Fruit fly (Drosophila melanogaster): ENCODE measurements around the gene CG43673.

CG43673 gene

DNA sequence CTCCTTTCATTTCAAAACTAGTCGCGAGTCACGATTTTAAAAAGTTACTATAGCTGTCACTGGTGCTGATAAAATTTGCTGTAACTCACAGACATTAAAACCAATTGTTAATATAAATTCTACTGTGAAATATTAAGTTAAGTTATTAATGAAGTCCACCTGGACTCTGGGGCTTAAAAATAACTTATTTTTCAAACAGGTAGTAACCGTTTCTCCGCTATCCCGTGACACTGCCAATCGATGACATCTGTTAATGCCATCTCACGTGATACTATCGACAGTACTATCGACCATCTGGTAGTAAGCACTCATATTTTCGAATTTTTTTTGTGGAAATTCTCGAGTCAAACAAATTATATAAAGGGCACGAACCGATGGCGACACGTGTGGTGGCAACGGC, 45.0 kb upstream of the CG43673 start, which contains the start of the genes CG12379 and MagR (continued):
- TF ChIP-seq Oaz (GFP tag; IDR thresholded peaks at IDR 0.05) (peak; percentile 48; the same call in 1 of the 2 replicates), sna (GFP tag; IDR thresholded peaks at IDR 0.05; ENCODE audit: partially characterized antibody) (peak; percentile 66; the same call in 1 of the 2 replicates), Mes4 (GFP tag; optimal IDR thresholded peaks at IDR 0.05) (peak; percentile 25), Rx (GFP tag; IDR thresholded peaks at IDR 0.05) (no peak), B-H1 (GFP tag; IDR thresholded peaks at IDR 0.05) (no peak), NFAT (GFP tag; IDR thresholded peaks at IDR 0.05) (peak; percentile 39; the same call in 1 of the 2 replicates), CG5245 (GFP tag; optimal IDR thresholded peaks at IDR 0.05) (no peak), CG12659 (GFP tag; optimal IDR thresholded peaks at IDR 0.05) (peak; percentile 71), phol (tag; optimal IDR thresholded peaks at IDR 0.05) (peak; percentile 74), CG30403 (GFP tag; optimal IDR thresholded peaks at IDR 0.05) (peak; percentile 74), lola (GFP tag; optimal IDR thresholded peaks at IDR 0.05) (peak in 1 of 3 experiments; percentile 53), D19A (tag; optimal IDR thresholded peaks at IDR 0.05) (peak; percentile 17), hbn (GFP tag; IDR thresholded peaks at IDR 0.05; ENCODE audit: partially characterized antibody) (peak; percentile 66), pho (GFP tag; optimal IDR thresholded peaks at IDR 0.05) (peak; percentile 67), Dll (GFP tag; IDR thresholded peaks at IDR 0.05; ENCODE audit: partially characterized antibody) (peak; percentile 80), amos (GFP tag; IDR thresholded peaks at IDR 0.05; ENCODE audit: partially characterized antibody) (peak; percentile 78), CG2120 (GFP tag; optimal IDR thresholded peaks at IDR 0.05) (peak; percentile 79), CG12391 (tag; optimal IDR thresholded peaks at IDR 0.05) (peak; percentile 65), CG15696 (tag; optimal IDR thresholded peaks at IDR 0.05) (peak; percentile 59), Dip3 (GFP tag; optimal IDR thresholded peaks at IDR 0.05) (peak; percentile 34), mirr (GFP tag; optimal IDR thresholded peaks at IDR 0.05) (peak; percentile 24), CG43689 (GFP tag; IDR thresholded peaks at IDR 0.05) (no peak), Xrp1 (GFP tag; IDR thresholded peaks at IDR 0.05) (peak; percentile 35; the same call in 1 of the 2 replicates), Pdp1 (GFP tag; optimal IDR thresholded peaks at IDR 0.05) (peak; percentile 62 to 72), sens (GFP tag) (peak; percentile 93), CG1602 (GFP tag; optimal IDR thresholded peaks at IDR 0.05) (peak; percentile 45), Kr (GFP tag; optimal IDR thresholded peaks at IDR 0.05) (no peak), sob (GFP tag; IDR thresholded peaks at IDR 0.05) (peak; percentile 58), pzg (GFP tag; optimal IDR thresholded peaks at IDR 0.05) (peak; percentile 58), bbx (GFP tag; IDR thresholded peaks at IDR 0.05; ENCODE audit: partially characterized antibody) (peak; percentile 60), CG7987 (GFP tag; optimal IDR thresholded peaks at IDR 0.05) (peak; percentile 19), Hr3 (GFP tag; optimal IDR thresholded peaks at IDR 0.05) (peak; percentile 54), bab2 (GFP tag; optimal IDR thresholded peaks at IDR 0.05) (peak; percentile 59), ara (GFP tag; IDR thresholded peaks at IDR 0.05) (0 out of 2 replicates have a peak, but pooled peaks have one; percentile 38), nom (GFP tag; optimal IDR thresholded peaks at IDR 0.05) (peak; percentile 28), CG12744 (GFP tag; optimal IDR thresholded peaks at IDR 0.05) (peak; percentile 9), tll (GFP tag; optimal IDR thresholded peaks at IDR 0.05) (peak in 1 of 2 experiments; percentile 83), CG11456 (GFP tag; IDR thresholded peaks at IDR 0.05) (no peak), slp2 (GFP tag; optimal IDR thresholded peaks at IDR 0.05) (peak; percentile 42), HmgZ (tag; optimal IDR thresholded peaks at IDR 0.05) (peak; percentile 42), fu2 (GFP tag; optimal IDR thresholded peaks at IDR 0.05) (peak; percentile 27), Trl (optimal IDR thresholded peaks at IDR 0.05) (no peak), Trl (GFP tag; optimal IDR thresholded peaks at IDR 0.05) (peak; percentile 40), CG8388 (GFP tag; optimal IDR thresholded peaks at IDR 0.05) (peak; percentile 33), mld (GFP tag; IDR thresholded peaks at IDR 0.05; ENCODE audit: partially characterized antibody) (peak; percentile 51; the same call in 1 of the 3 replicates), E2f1 (GFP tag; IDR thresholded peaks at IDR 0.05) (peak; percentile 32; the same call in 1 of the 2 replicates), BEAF-32 (GFP tag; optimal IDR thresholded peaks at IDR 0.05) (peak; percentile 91), CG14014 (GFP tag; IDR thresholded peaks at IDR 0.05) (peak; percentile 36; the same call in 1 of the 2 replicates), gcm (GFP tag; optimal IDR thresholded peaks at IDR 0.05) (no peak)
